Worm (Caenorhabditis elegans): ENCODE data around the gene F09E10.6.

The F09E10.6 gene

ce11 chrX:1497581-1497980, at the start of gene F09E10.6:
F09E10.6 (minus strand) TSS chrX:1497681.
- TF ChIP-seq ceh-24 (tag; optimal IDR thresholded peaks at IDR 0.05) (no peak), mec-3 (tag; optimal IDR thresholded peaks at IDR 0.05; ENCODE audit: borderline replicate concordance) (no peak), unc-42 (tag; optimal IDR thresholded peaks at IDR 0.05) (no peak), madf-2 (tag; optimal IDR thresholded peaks at IDR 0.05) (no peak), che-1 (tag; optimal IDR thresholded peaks at IDR 0.05) (no peak), syd-9 (tag; optimal IDR thresholded peaks at IDR 0.05) (no peak), unc-3 (GFP tag; conservative IDR thresholded peaks at IDR 0.05) (no peak), unc-3 (tag; optimal IDR thresholded peaks at IDR 0.05) (no peak), pax-1 (tag; optimal IDR thresholded peaks at IDR 0.05) (no peak), ceh-9 (tag; optimal IDR thresholded peaks at IDR 0.05) (no peak), unc-55 (GFP tag; optimal IDR thresholded peaks at IDR 0.05) (no peak), K09A11.1 (tag; optimal IDR thresholded peaks at IDR 0.05; ENCODE audit: insufficient read depth) (no peak), gmeb-2 (tag; optimal IDR thresholded peaks at IDR 0.05) (no peak), sox-2 (GFP tag; IDR thresholded peaks at IDR 0.05) (no peak), lin-11 (tag; optimal IDR thresholded peaks at IDR 0.05) (no peak)

ce11 chrX:1546878-1547555, 49.5 kb upstream of the F09E10.6 start, which contains the start of gene K06A9.1:
K06A9.1 (plus strand) TSS chrX:1547505.
- no peak for TF ChIP-seq hlh-30 (tag; optimal IDR thresholded peaks at IDR 0.05; ENCODE audit: insufficient read depth)
- no peak for TF ChIP-seq ceh-18 (tag; optimal IDR thresholded peaks at IDR 0.05)
- TF ChIP-seq sdc-2 (tag; optimal IDR thresholded peaks at IDR 0.05) = no peak
- TF ChIP-seq unc-86 (tag; optimal IDR thresholded peaks at IDR 0.05) = no peak
- TF ChIP-seq ceh-48 (tag; optimal IDR thresholded peaks at IDR 0.05) = no peak
- no peak for TF ChIP-seq ceh-34 (tag; optimal IDR thresholded peaks at IDR 0.05)
- TF ChIP-seq pqm-1 (tag; optimal IDR thresholded peaks at IDR 0.05) = no peak
- TF ChIP-seq ets-4 (tag; optimal IDR thresholded peaks at IDR 0.05) = no peak
- TF ChIP-seq fkh-6 (tag; optimal IDR thresholded peaks at IDR 0.05) = no peak
- no peak for TF ChIP-seq ceh-6 (GFP tag; optimal IDR thresholded peaks at IDR 0.05)
- TF ChIP-seq elt-4 (tag; optimal IDR thresholded peaks at IDR 0.05) = no peak
- no peak for TF ChIP-seq ahr-1 (tag; optimal IDR thresholded peaks at IDR 0.05)
- no peak for TF ChIP-seq unc-3 (GFP tag; conservative IDR thresholded peaks at IDR 0.05)
- TF ChIP-seq unc-3 (tag; optimal IDR thresholded peaks at IDR 0.05) = no peak
- no peak for TF ChIP-seq hlh-13 (GFP tag; optimal IDR thresholded peaks at IDR 0.05)
- TF ChIP-seq ceh-22 (tag; optimal IDR thresholded peaks at IDR 0.05) = no peak
- TF ChIP-seq pha-2 (tag; optimal IDR thresholded peaks at IDR 0.05) = no peak

ce11 chrX:1543432-1543831, 46.0 kb upstream of the F09E10.6 start:
- no peak for TF ChIP-seq ceh-34 (tag; optimal IDR thresholded peaks at IDR 0.05)
- no peak for TF ChIP-seq pax-1 (tag; optimal IDR thresholded peaks at IDR 0.05)
- TF ChIP-seq hlh-30 (tag; optimal IDR thresholded peaks at IDR 0.05; ENCODE audit: insufficient read depth) = no peak
- TF ChIP-seq fax-1 (tag; optimal IDR thresholded peaks at IDR 0.05) = no peak
- TF ChIP-seq unc-86 (tag; optimal IDR thresholded peaks at IDR 0.05) = no peak
- TF ChIP-seq npax-4 (tag; optimal IDR thresholded peaks at IDR 0.05) = no peak
- no peak for TF ChIP-seq ceh-48 (tag; optimal IDR thresholded peaks at IDR 0.05)
- TF ChIP-seq pag-3 (tag; optimal IDR thresholded peaks at IDR 0.05; ENCODE audit: borderline replicate concordance) = no peak
- TF ChIP-seq F13H6.1 (tag; optimal IDR thresholded peaks at IDR 0.05) = no peak
- no peak for TF ChIP-seq lin-11 (tag; optimal IDR thresholded peaks at IDR 0.05)
- no peak for TF ChIP-seq elt-4 (tag; optimal IDR thresholded peaks at IDR 0.05)
- no peak for TF ChIP-seq ama-1 (optimal IDR thresholded peaks at IDR 0.05)
- TF ChIP-seq ceh-30 (tag; optimal IDR thresholded peaks at IDR 0.05) = no peak
- no peak for TF ChIP-seq ztf-16 (tag; optimal IDR thresholded peaks at IDR 0.05)
- no peak for TF ChIP-seq Y22D7AL.16 (tag; optimal IDR thresholded peaks at IDR 0.05)
- no peak for TF ChIP-seq sdc-2 (tag; optimal IDR thresholded peaks at IDR 0.05)
